Worm (Caenorhabditis elegans) whole organism, midembryonic: ENCODE data around the gene ani-1.

ENCODE experiments used
- cog-1 ChIP-seq: sonication (generic microtip); optimal IDR thresholded peaks from 2 replicates; lab custom pipeline; 2016; ENCODE audit warnings: missing genetic modification characterization, missing compliant biosample characterization
- flt-1 ChIP-seq: fragments of 200-800 bp; sonication (Bioruptor generic); IDR thresholded peaks from 2 replicates; pipeline ENCODE4 v1.3.6; 2022; ENCODE audit warnings: missing genetic modification characterization, missing compliant biosample characterization
- tab-1 ChIP-seq: fragments of 200-800 bp; sonication (Bioruptor generic); IDR thresholded peaks from 2 replicates; pipeline ENCODE4 v1.3.6; 2022; ENCODE audit warnings: missing genetic modification characterization, missing compliant biosample characterization
- ztf-23 ChIP-seq: fragments of 200-800 bp; sonication (Bioruptor generic); IDR thresholded peaks from 2 replicates; pipeline ENCODE4 v1.3.6; 2022; ENCODE audit warnings: missing genetic modification reagents, missing genetic modification characterization, missing compliant biosample characterization

ce11 chrIII:12411668-12412067 lies 41.5 kb downstream of the ani-1 start:
- TF ChIP-seq cog-1 (tag; lab: Kevin White, UChicago) (no peak), tab-1 (GFP tag; lab: Robert Waterston, UW) (no peak), flt-1 (no peak), ztf-23 (GFP tag; lab: Robert Waterston, UW) (no peak)
